Fruit fly (Drosophila melanogaster) whole organism: ENCODE results near the gene CG32544.

Experiments
- CG8478 ChIP-seq: fragments of >200 bp; optimal IDR thresholded peaks from 2 replicates; lab custom pipeline; 2018; ENCODE audit warnings: inconsistent platforms
- Dll ChIP-seq: fragments of >200 bp; optimal IDR thresholded peaks from 2 replicates; lab custom pipeline; 2017
- EcR ChIP-seq, 2 experiments: fragments of >200 bp; optimal IDR thresholded peaks; 2 replicates each; lab custom pipeline; 2017; ENCODE audit warnings: missing biosample characterization in 2 of 2, missing genetic modification characterization in 2 of 2, missing genetic modification reagents in 2 of 2
- pan ChIP-seq: fragments of >200 bp; optimal IDR thresholded peaks from 2 replicates; lab custom pipeline; 2017
- psq ChIP-seq: fragments of >200 bp; optimal IDR thresholded peaks from 2 replicates; lab custom pipeline; 2017
- usp ChIP-seq: fragments of >200 bp; optimal IDR thresholded peaks from 2 replicates; lab custom pipeline; 2017; ENCODE audit warnings: missing biosample characterization, missing genetic modification characterization, mixed read lengths

dm6 chrX:18899835-18900460 lies 39.9 kb downstream of the CG32544 start, which contains the start of gene CG7378:
- TF ChIP-seq EcR (GFP tag; optimal IDR thresholded peaks at IDR 0.05; lab: Kevin White, UChicago): no peak
- no peak for TF ChIP-seq pan (lab: Kevin White, UChicago)
- no peak for TF ChIP-seq usp (GFP tag; lab: Kevin White, UChicago)
- no peak for TF ChIP-seq Dll
- no peak for TF ChIP-seq psq
- TF ChIP-seq CG8478 (lab: Kevin White, UChicago): no peak
